Worm (Caenorhabditis elegans) whole organism, L3 larva: Measurements from ENCODE around the gene T28A11.4.

ENCODE experiments used
- ama-1 ChIP-seq: fragments of 150-350 bp; optimal IDR thresholded peaks from 2 replicates; lab custom pipeline; 2018
- nfya-1 ChIP-seq: sonication (generic microtip); optimal IDR thresholded peaks from 2 replicates; lab custom pipeline; 2017; ENCODE audit warnings: missing genetic modification characterization, mild to moderate bottlenecking, missing compliant biosample characterization, antibody characterized with exemption, moderate library complexity; ENCODE audit not compliant: insufficient read depth
- nhr-25 ChIP-seq: sonication (generic microtip); optimal IDR thresholded peaks from 2 replicates; lab custom pipeline; 2017; ENCODE audit warnings: missing biosample characterization, missing genetic modification characterization
- sea-2 ChIP-seq: fragments of 150-350 bp; sonication (generic microtip); optimal IDR thresholded peaks from 4 replicates; lab custom pipeline; 2014; ENCODE audit warnings: missing biosample characterization, missing genetic modification reagents, missing genetic modification characterization
- unc-39 ChIP-seq: sonication (generic microtip); optimal IDR thresholded peaks from 4 replicates; lab custom pipeline; 2017; ENCODE audit warnings: missing biosample characterization, missing genetic modification characterization

ce11 chrV:3280009-3280408, 6.2 kb downstream of the T28A11.4 start, which contains the start of gene T28A11.2:
- TF ChIP-seq unc-39 (tag; lab: Kevin White, UChicago): no peak
- no peak for TF ChIP-seq nfya-1 (tag; lab: Kevin White, UChicago)
- TF ChIP-seq sea-2 (GFP tag; lab: Kevin White, UChicago): no peak
- TF ChIP-seq nhr-25: no peak
- TF ChIP-seq ama-1 (lab: Kevin White, UChicago): no peak
